Fruit fly (Drosophila melanogaster) whole organism, embryonic: ENCODE results near the gene Kdm3.

ENCODE experiments used
- Adf1 ChIP-seq: fragments of 200-800 bp; sonication (Bioruptor generic); IDR thresholded peaks from 2 replicates; pipeline ENCODE4 v1.3.6; 2022; ENCODE audit warnings: missing biosample characterization, missing genetic modification characterization
- Atf3 ChIP-seq: fragments of 200-800 bp; sonication (Bioruptor generic); optimal IDR thresholded peaks from 3 replicates; lab custom pipeline; 2016; ENCODE audit warnings: missing biosample characterization, missing genetic modification characterization
- Atf6 ChIP-seq: fragments of 200-800 bp; sonication (Bioruptor generic); IDR thresholded peaks from 2 replicates; pipeline ENCODE4 v1.3.6; 2022; ENCODE audit warnings: missing biosample characterization, missing genetic modification characterization
- Awh ChIP-seq: fragments of 200-800 bp; sonication (Bioruptor generic); IDR thresholded peaks from 2 replicates; pipeline ENCODE4, ENCODE4 v1.3.6; 2022; ENCODE audit warnings: missing biosample characterization, missing genetic modification characterization
- Bteb2 ChIP-seq: fragments of 200-800 bp; sonication (Bioruptor generic); optimal IDR thresholded peaks from 2 replicates; lab custom pipeline; 2016; ENCODE audit warnings: missing biosample characterization, missing genetic modification characterization
- CG10274 ChIP-seq: fragments of 200-800 bp; sonication (Bioruptor generic); optimal IDR thresholded peaks from 3 replicates; lab custom pipeline; 2017; ENCODE audit warnings: missing biosample characterization, mild to moderate bottlenecking, missing genetic modification characterization
- CG11085 ChIP-seq: fragments of 200-800 bp; sonication (Bioruptor generic); IDR thresholded peaks from 2 replicates; pipeline ENCODE4 v1.3.6; 2022; ENCODE audit warnings: missing biosample characterization, missing genetic modification characterization
- CG12744 ChIP-seq: fragments of 200-800 bp; sonication (Bioruptor generic); optimal IDR thresholded peaks from 2 replicates; lab custom pipeline; 2016; ENCODE audit warnings: missing biosample characterization, missing genetic modification characterization
- CG14710 ChIP-seq: fragments of 200-800 bp; sonication (Bioruptor generic); optimal IDR thresholded peaks from 3 replicates; lab custom pipeline; 2019; ENCODE audit warnings: missing biosample characterization, mild to moderate bottlenecking, missing genetic modification characterization, moderate library complexity
- CG14965 ChIP-seq: fragments of 200-800 bp; sonication (Bioruptor generic); optimal IDR thresholded peaks from 2 replicates; lab custom pipeline; 2016; ENCODE audit warnings: missing biosample characterization, missing genetic modification characterization, borderline replicate concordance
- CG15479 ChIP-seq: fragments of 200-800 bp; sonication (Bioruptor generic); optimal IDR thresholded peaks from 3 replicates; lab custom pipeline; 2019; ENCODE audit warnings: missing biosample characterization, mild to moderate bottlenecking, missing genetic modification characterization, moderate library complexity
- CG17328 ChIP-seq: fragments of 200-800 bp; sonication (Bioruptor generic); IDR thresholded peaks from 2 replicates; pipeline ENCODE4 v1.3.6; 2022; ENCODE audit warnings: missing biosample characterization, missing genetic modification characterization
- CG17568 ChIP-seq: fragments of 200-800 bp; sonication (Bioruptor generic); optimal IDR thresholded peaks from 2 replicates; lab custom pipeline; 2018; ENCODE audit warnings: missing biosample characterization, mild to moderate bottlenecking, missing genetic modification characterization, moderate library complexity
- CG18476 ChIP-seq: fragments of 200-800 bp; sonication (Bioruptor generic); optimal IDR thresholded peaks from 2 replicates; lab custom pipeline; 2016; ENCODE audit warnings: missing biosample characterization, mild to moderate bottlenecking, missing genetic modification characterization
- CG30403 ChIP-seq: fragments of 200-800 bp; sonication (Bioruptor generic); optimal IDR thresholded peaks from 3 replicates; lab custom pipeline; 2016; ENCODE audit warnings: missing biosample characterization, missing genetic modification characterization
- CG33557 ChIP-seq: fragments of 200-800 bp; sonication (Bioruptor generic); optimal IDR thresholded peaks from 2 replicates; lab custom pipeline; 2019; ENCODE audit warnings: missing biosample characterization, mild to moderate bottlenecking, missing genetic modification characterization, moderate library complexity
- CG34422 ChIP-seq: fragments of 200-800 bp; sonication (Bioruptor generic); IDR thresholded peaks from 3 replicates; pipeline ENCODE4 v1.3.6; 2022; ENCODE audit warnings: missing biosample characterization, missing genetic modification characterization
- CG43689 ChIP-seq: fragments of 200-800 bp; sonication (Bioruptor generic); IDR thresholded peaks from 2 replicates; pipeline ENCODE4 v1.3.6; 2022; ENCODE audit warnings: missing biosample characterization, missing genetic modification characterization
- CG5245 ChIP-seq: fragments of 200-800 bp; sonication (Bioruptor generic); optimal IDR thresholded peaks from 3 replicates; lab custom pipeline; 2016; ENCODE audit warnings: missing biosample characterization, missing genetic modification characterization
- CG6813 ChIP-seq: fragments of 200-800 bp; sonication (Bioruptor generic); optimal IDR thresholded peaks from 2 replicates; lab custom pipeline; 2017; ENCODE audit warnings: missing biosample characterization, missing genetic modification characterization, mild to moderate bottlenecking, moderate library complexity, missing genetic modification reagents
- CG7357 ChIP-seq: fragments of 200-800 bp; sonication (Bioruptor generic); IDR thresholded peaks from 3 replicates; pipeline ENCODE4 v1.3.6; 2022; ENCODE audit warnings: missing biosample characterization, missing genetic modification characterization
- CG7963 ChIP-seq: fragments of 200-800 bp; sonication (Bioruptor generic); IDR thresholded peaks from 3 replicates; pipeline ENCODE4 v1.3.6; 2022; ENCODE audit warnings: missing biosample characterization, missing genetic modification characterization; ENCODE audit not compliant: partially characterized antibody
- CG7987 ChIP-seq: fragments of 200-800 bp; sonication (Bioruptor generic); optimal IDR thresholded peaks from 2 replicates; lab custom pipeline; 2018; ENCODE audit warnings: missing biosample characterization, mild to moderate bottlenecking, missing genetic modification characterization, moderate library complexity
- CTCF ChIP-seq: fragments of 200-800 bp; sonication (Bioruptor generic); optimal IDR thresholded peaks from 2 replicates; lab custom pipeline; 2017; ENCODE audit warnings: missing biosample characterization, mild to moderate bottlenecking, missing genetic modification characterization, moderate library complexity
- CrebB ChIP-seq: fragments of 200-800 bp; sonication (Bioruptor generic); optimal IDR thresholded peaks from 3 replicates; lab custom pipeline; 2018; ENCODE audit warnings: missing biosample characterization, mild to moderate bottlenecking, missing genetic modification characterization
- Dp ChIP-seq: fragments of 200-800 bp; sonication (Bioruptor generic); optimal IDR thresholded peaks from 2 replicates; lab custom pipeline; 2018; ENCODE audit warnings: missing biosample characterization, mild to moderate bottlenecking, missing genetic modification characterization, moderate library complexity
- Drgx ChIP-seq: fragments of 200-800 bp; sonication (Bioruptor generic); IDR thresholded peaks from 2 replicates; pipeline ENCODE4 v1.3.6; 2022; ENCODE audit warnings: missing biosample characterization, missing genetic modification characterization
- Elba2 ChIP-seq: fragments of 200-800 bp; sonication (Bioruptor generic); optimal IDR thresholded peaks from 3 replicates; lab custom pipeline; 2016; ENCODE audit warnings: missing biosample characterization, missing genetic modification characterization
- HmgZ ChIP-seq: fragments of 200-800 bp; sonication (Bioruptor generic); optimal IDR thresholded peaks from 2 replicates; lab custom pipeline; 2018; ENCODE audit warnings: missing biosample characterization, mild to moderate bottlenecking, missing genetic modification characterization
- Hmx ChIP-seq: fragments of 200-800 bp; sonication (Bioruptor generic); optimal IDR thresholded peaks from 2 replicates; lab custom pipeline; 2016; ENCODE audit warnings: missing biosample characterization, missing genetic modification characterization
- Lpt ChIP-seq: fragments of >200 bp; optimal IDR thresholded peaks from 2 replicates; lab custom pipeline; 2018; ENCODE audit warnings: missing biosample characterization, missing genetic modification characterization
- Max ChIP-seq: fragments of 200-800 bp; sonication (Bioruptor generic); optimal IDR thresholded peaks from 2 replicates; lab custom pipeline; 2016; ENCODE audit warnings: missing biosample characterization, mild to moderate bottlenecking, missing genetic modification characterization
- Mes4 ChIP-seq: fragments of 200-800 bp; sonication (Bioruptor generic); optimal IDR thresholded peaks from 2 replicates; lab custom pipeline; 2016; ENCODE audit warnings: missing biosample characterization, missing genetic modification characterization
- NfI ChIP-seq: fragments of 200-800 bp; sonication (Bioruptor generic); optimal IDR thresholded peaks from 3 replicates; lab custom pipeline; 2018; ENCODE audit warnings: missing biosample characterization, mild to moderate bottlenecking, missing genetic modification characterization, moderate library complexity
- Sox102F ChIP-seq: fragments of 200-800 bp; sonication (Bioruptor generic); optimal IDR thresholded peaks from 2 replicates; lab custom pipeline; 2018; ENCODE audit warnings: missing biosample characterization, mild to moderate bottlenecking, missing genetic modification characterization, moderate library complexity
- Tbp ChIP-seq: fragments of >200 bp; optimal IDR thresholded peaks from 2 replicates; lab custom pipeline; 2018; ENCODE audit warnings: missing biosample characterization, missing genetic modification characterization
- bowl ChIP-seq: fragments of 200-800 bp; sonication (Bioruptor generic); IDR thresholded peaks from 2 replicates; pipeline ENCODE4 v1.3.6; 2022; ENCODE audit warnings: missing biosample characterization, missing genetic modification characterization
- dmrt11E ChIP-seq: fragments of 200-800 bp; sonication (Bioruptor generic); optimal IDR thresholded peaks from 3 replicates; lab custom pipeline; 2018; ENCODE audit warnings: missing biosample characterization, mild to moderate bottlenecking, missing genetic modification characterization, moderate library complexity
- emc ChIP-seq: fragments of 200-800 bp; sonication (Bioruptor generic); optimal IDR thresholded peaks from 2 replicates; lab custom pipeline; 2016; ENCODE audit warnings: missing biosample characterization, missing genetic modification characterization
- ewg ChIP-seq: fragments of 200-800 bp; sonication (Bioruptor generic); optimal IDR thresholded peaks from 3 replicates; lab custom pipeline; 2017; ENCODE audit warnings: mild to moderate bottlenecking, missing biosample characterization, missing genetic modification reagents, missing genetic modification characterization
- exex ChIP-seq: fragments of 200-800 bp; sonication (Bioruptor generic); optimal IDR thresholded peaks from 4 replicates; lab custom pipeline; 2018; ENCODE audit warnings: missing biosample characterization, mild to moderate bottlenecking, missing genetic modification characterization, moderate library complexity
- hkb ChIP-seq, 2 experiments: fragments of 200-800 bp in 1 of 2; fragments of >200 bp in 1 of 2; sonication (Bioruptor generic) in 1 of 2; IDR thresholded peaks in 1 of 2; optimal IDR thresholded peaks in 1 of 2; 2 replicates each; pipeline versions ENCODE4 v1.3.6 to Lab custom; 2017 to 2022; ENCODE audit warnings: missing biosample characterization in 1 of 2, missing genetic modification characterization in 1 of 2
- lbe ChIP-seq: fragments of 200-800 bp; sonication (Bioruptor generic); optimal IDR thresholded peaks from 2 replicates; lab custom pipeline; 2016; ENCODE audit warnings: missing biosample characterization, mild to moderate bottlenecking, missing genetic modification characterization
- mld ChIP-seq: fragments of 200-800 bp; sonication (Bioruptor generic); IDR thresholded peaks from 3 replicates; pipeline ENCODE4 v1.3.6; 2022; ENCODE audit warnings: missing biosample characterization, missing genetic modification characterization; ENCODE audit not compliant: partially characterized antibody
- pfk ChIP-seq: fragments of 200-800 bp; sonication (Bioruptor generic); optimal IDR thresholded peaks from 2 replicates; lab custom pipeline; 2018; ENCODE audit warnings: missing biosample characterization, mild to moderate bottlenecking, missing genetic modification characterization, moderate library complexity
- psq ChIP-seq: fragments of 200-800 bp; sonication (Bioruptor generic); optimal IDR thresholded peaks from 2 replicates; lab custom pipeline; 2017; ENCODE audit warnings: missing biosample characterization, missing genetic modification characterization
- repo ChIP-seq: fragments of 200-800 bp; sonication (Bioruptor generic); optimal IDR thresholded peaks from 2 replicates; lab custom pipeline; 2016; ENCODE audit warnings: missing biosample characterization, missing genetic modification characterization
- sqz ChIP-seq: fragments of 200-800 bp; sonication (Bioruptor generic); optimal IDR thresholded peaks from 3 replicates; lab custom pipeline; 2018; ENCODE audit warnings: missing biosample characterization, mild to moderate bottlenecking, missing genetic modification characterization
- tio ChIP-seq: fragments of 200-800 bp; sonication (Bioruptor generic); optimal IDR thresholded peaks from 2 replicates; lab custom pipeline; 2017; ENCODE audit warnings: missing biosample characterization, missing genetic modification characterization, inconsistent platforms
- twi ChIP-seq: fragments of 200-800 bp; optimal IDR thresholded peaks from 2 replicates; lab custom pipeline; 2019; ENCODE audit warnings: missing biosample characterization, mild to moderate bottlenecking, missing genetic modification characterization, moderate library complexity
- z ChIP-seq: fragments of 200-800 bp; sonication (Bioruptor generic); IDR thresholded peaks from 3 replicates; pipeline ENCODE4 v1.3.6; 2022; ENCODE audit warnings: missing biosample characterization, missing genetic modification characterization

Kdm3 gene

dm6 chr3R:9555334-9555974, 39.6 kb downstream of the Kdm3 start, which contains the start of the genes CG9386 and BckdhA (continued):
- TF ChIP-seq CG30403 (GFP tag; lab: Kevin White, UChicago), result peak; percentile 75
- TF ChIP-seq CG17328 (GFP tag; lab: Robert Waterston, UW), result no peak
- TF ChIP-seq Dp (GFP tag; lab: Kevin White, UChicago), result peak; percentile 77
- TF ChIP-seq CrebB, result no peak
- TF ChIP-seq Bteb2, result peak; percentile 35
- TF ChIP-seq lbe, result no peak
- TF ChIP-seq CG6813 (GFP tag; lab: Kevin White, UChicago), result no peak
- TF ChIP-seq pfk (GFP tag; lab: Kevin White, UChicago), result no peak
- TF ChIP-seq ewg (GFP tag; lab: Kevin White, UChicago), result no peak
- no peak for TF ChIP-seq repo
- TF ChIP-seq exex (tag; lab: Kevin White, UChicago), result no peak
- TF ChIP-seq twi (tag; lab: Kevin White, UChicago), result no peak
- no peak for TF ChIP-seq CTCF (GFP tag; lab: Kevin White, UChicago)
- TF ChIP-seq HmgZ (tag; lab: Kevin White, UChicago), result peak; percentile 21
- TF ChIP-seq CG17568 (GFP tag; lab: Kevin White, UChicago), result no peak
- TF ChIP-seq dmrt11E (tag; lab: Kevin White, UChicago), result peak; percentile 0
- TF ChIP-seq Max (GFP tag; lab: Kevin White, UChicago), result peak; percentile 60
- TF ChIP-seq CG7987 (GFP tag; lab: Kevin White, UChicago), result no peak
- TF ChIP-seq Awh (GFP tag; lab: Robert Waterston, UW), result no peak
- no peak for TF ChIP-seq bowl (GFP tag; lab: Robert Waterston, UW)
- no peak for TF ChIP-seq Sox102F (GFP tag; lab: Kevin White, UChicago)
- TF ChIP-seq CG5245 (GFP tag; lab: Kevin White, UChicago), result peak; percentile 0
- TF ChIP-seq CG12744, result peak; percentile 30
- no peak for TF ChIP-seq Atf6
- no peak for TF ChIP-seq Lpt (GFP tag; lab: Kevin White, UChicago)
- TF ChIP-seq z (GFP tag; lab: Robert Waterston, UW), result no peak
- TF ChIP-seq Drgx (GFP tag; lab: Robert Waterston, UW), result no peak
- no peak for TF ChIP-seq CG7357 (GFP tag; lab: Robert Waterston, UW)
- TF ChIP-seq Adf1 (GFP tag; lab: Robert Waterston, UW), result no peak
- peak; percentile 66 for TF ChIP-seq CG14710 (tag; lab: Kevin White, UChicago)
- TF ChIP-seq CG14965 (GFP tag; lab: Kevin White, UChicago), result no peak
- no peak for TF ChIP-seq psq (GFP tag; lab: Kevin White, UChicago)
- TF ChIP-seq CG7963 (GFP tag; lab: Robert Waterston, UW), result no peak
- TF ChIP-seq sqz, result no peak
- TF ChIP-seq Elba2, result no peak
- peak; percentile 32 for TF ChIP-seq Hmx (GFP tag; lab: Kevin White, UChicago)
- TF ChIP-seq Atf3 (GFP tag; lab: Kevin White, UChicago), result no peak
- peak; percentile 63 for TF ChIP-seq NfI
- TF ChIP-seq Tbp (GFP tag; lab: Kevin White, UChicago), result no peak
- TF ChIP-seq CG10274 (GFP tag; lab: Kevin White, UChicago), result no peak
- no peak for TF ChIP-seq Mes4
- TF ChIP-seq CG15479 (GFP tag; lab: Kevin White, UChicago), result no peak
- TF ChIP-seq mld, result no peak
- TF ChIP-seq CG43689 (GFP tag; lab: Robert Waterston, UW), result no peak
- TF ChIP-seq CG11085 (GFP tag; lab: Robert Waterston, UW), result no peak
- peak; percentile 10 for TF ChIP-seq CG33557
- no peak for TF ChIP-seq hkb (optimal IDR thresholded peaks at IDR 0.05; lab: Kevin White, UChicago)
- TF ChIP-seq hkb (GFP tag; IDR thresholded peaks at IDR 0.05; lab: Robert Waterston, UW), result no peak
- TF ChIP-seq emc (GFP tag; lab: Kevin White, UChicago), result no peak
- peak; percentile 34 for TF ChIP-seq CG18476 (GFP tag; lab: Kevin White, UChicago)
- TF ChIP-seq CG34422 (GFP tag; lab: Robert Waterston, UW), result no peak
- TF ChIP-seq tio (GFP tag; lab: Kevin White, UChicago), result no peak
